Fruit fly (Drosophila melanogaster): ENCODE measurements around the gene Tbc1d15-17.

The Tbc1d15-17 gene

dm6 chr2L:223351-223750 lies 16.4 kb downstream of the Tbc1d15-17 start (continued):
- peak; percentile 90 for TF ChIP-seq Asciz (GFP tag; optimal IDR thresholded peaks at IDR 0.05)
- TF ChIP-seq CG11456 (GFP tag; IDR thresholded peaks at IDR 0.05) = peak; percentile 76; the same call in 2 of the 3 replicates
- no peak for TF ChIP-seq CG13287 (GFP tag; IDR thresholded peaks at IDR 0.05; ENCODE audit: partially characterized antibody)
- TF ChIP-seq jing (GFP tag; optimal IDR thresholded peaks at IDR 0.05) = peak; percentile 74
- no peak for TF ChIP-seq CG17912 (GFP tag; optimal IDR thresholded peaks at IDR 0.05)
- TF ChIP-seq CoRest (tag; optimal IDR thresholded peaks at IDR 0.05) = peak; percentile 78
- no peak for TF ChIP-seq sug (tag; optimal IDR thresholded peaks at IDR 0.05)
- TF ChIP-seq slbo (GFP tag; IDR thresholded peaks at IDR 0.05) = peak; percentile 80
- peak; percentile 89 for TF ChIP-seq CG11695 (GFP tag; IDR thresholded peaks at IDR 0.05)
- TF ChIP-seq CG10654 (GFP tag; optimal IDR thresholded peaks at IDR 0.05) = peak; percentile 77
- peak; percentile 15 for TF ChIP-seq CG5180 (GFP tag; optimal IDR thresholded peaks at IDR 0.05)
- no peak for TF ChIP-seq sc (optimal IDR thresholded peaks at IDR 0.05)
- TF ChIP-seq sc (GFP tag; optimal IDR thresholded peaks at IDR 0.05) = peak; percentile 84
- TF ChIP-seq CG5953 (GFP tag; IDR thresholded peaks at IDR 0.05) = peak; percentile 92
- TF ChIP-seq mirr (GFP tag; optimal IDR thresholded peaks at IDR 0.05) = no peak
- TF ChIP-seq Sry-β (GFP tag; optimal IDR thresholded peaks at IDR 0.05) = no peak
- peak; percentile 91 for TF ChIP-seq CG4282 (GFP tag; optimal IDR thresholded peaks at IDR 0.05)
- TF ChIP-seq CG6683 (GFP tag; optimal IDR thresholded peaks at IDR 0.05) = peak; percentile 43
- peak; percentile 62 for TF ChIP-seq CG9876 (GFP tag; optimal IDR thresholded peaks at IDR 0.05)
- TF ChIP-seq ci (GFP tag; IDR thresholded peaks at IDR 0.05) = peak; percentile 97
- peak; percentile 91 for TF ChIP-seq CG3726 (GFP tag; IDR thresholded peaks at IDR 0.05)
- peak; percentile 81 for TF ChIP-seq salm (tag; optimal IDR thresholded peaks at IDR 0.05)
- TF ChIP-seq jigr1 (GFP tag; IDR thresholded peaks at IDR 0.05) = 0 out of 3 replicates have a peak, but pooled peaks have one; percentile 20
- TF ChIP-seq zf30C (GFP tag; optimal IDR thresholded peaks at IDR 0.05) = no peak
- no peak for TF ChIP-seq pita (GFP tag; optimal IDR thresholded peaks at IDR 0.05)
- TF ChIP-seq btn (GFP tag; optimal IDR thresholded peaks at IDR 0.05) = peak; percentile 90
- TF ChIP-seq CG30431 (GFP tag; optimal IDR thresholded peaks at IDR 0.05) = peak; percentile 84
- no peak for TF ChIP-seq Kr (GFP tag; optimal IDR thresholded peaks at IDR 0.05)
- no peak for TF ChIP-seq MESR4 (GFP tag; optimal IDR thresholded peaks at IDR 0.05)
- peak; percentile 94 for TF ChIP-seq ara (GFP tag; IDR thresholded peaks at IDR 0.05)
- peak; percentile 83 for TF ChIP-seq CG7556 (GFP tag; optimal IDR thresholded peaks at IDR 0.05)
- TF ChIP-seq Nf-YC (tag; optimal IDR thresholded peaks at IDR 0.05) = no peak
- peak; percentile 80 for TF ChIP-seq CG2202 (tag; optimal IDR thresholded peaks at IDR 0.05)
- peak; percentile 26 for TF ChIP-seq Usf (GFP tag; optimal IDR thresholded peaks at IDR 0.05)
- TF ChIP-seq CG15073 (GFP tag; optimal IDR thresholded peaks at IDR 0.05) = peak; percentile 70
- TF ChIP-seq Hsf (GFP tag; optimal IDR thresholded peaks at IDR 0.05) = peak; percentile 89
- peak; percentile 21 for TF ChIP-seq fd3F (GFP tag; optimal IDR thresholded peaks at IDR 0.05)
- peak; percentile 84 for TF ChIP-seq CG9609 (GFP tag; optimal IDR thresholded peaks at IDR 0.05)
- TF ChIP-seq Sox100B (GFP tag; optimal IDR thresholded peaks at IDR 0.05) = peak; percentile 85
- no peak for TF ChIP-seq sd (tag; optimal IDR thresholded peaks at IDR 0.05)
- TF ChIP-seq CG34422 (GFP tag; IDR thresholded peaks at IDR 0.05) = peak; percentile 90
- peak; percentile 36 for TF ChIP-seq Jarid2 (GFP tag; optimal IDR thresholded peaks at IDR 0.05)
- peak; percentile 81 for TF ChIP-seq CG10267 (tag; optimal IDR thresholded peaks at IDR 0.05)
- no peak for TF ChIP-seq B-H2 (GFP tag; optimal IDR thresholded peaks at IDR 0.05)
- peak; percentile 71 for TF ChIP-seq klu (GFP tag; IDR thresholded peaks at IDR 0.05)
- TF ChIP-seq CG9797 (GFP tag; optimal IDR thresholded peaks at IDR 0.05) = peak; percentile 27
- TF ChIP-seq gem (tag; optimal IDR thresholded peaks at IDR 0.05) = peak; percentile 91
- TF ChIP-seq CG7745 (tag; optimal IDR thresholded peaks at IDR 0.05) = no peak
- TF ChIP-seq B-H1 (GFP tag; IDR thresholded peaks at IDR 0.05) = peak; percentile 87
- peak; percentile 59 for TF ChIP-seq Ets97D (GFP tag; optimal IDR thresholded peaks at IDR 0.05)
- TF ChIP-seq CG6689 (GFP tag; IDR thresholded peaks at IDR 0.05) = peak; percentile 93
